Worm (Caenorhabditis elegans) whole organism, young adult: ENCODE measurements around the gene atg-16.2.

Experiments used
- dox-1 ChIP-seq: fragments of 200-800 bp; sonication (Bioruptor generic); IDR thresholded peaks from 2 replicates; pipeline ENCODE4 v1.3.6; 2022; ENCODE audit warnings: missing genetic modification reagents, missing genetic modification characterization, missing compliant biosample characterization
- dpff-1 ChIP-seq: sonication (generic microtip); optimal IDR thresholded peaks from 2 replicates; lab custom pipeline; 2017; ENCODE audit warnings: mild to moderate bottlenecking, missing genetic modification characterization, missing compliant biosample characterization
- hrde-1 ChIP-seq: sonication (generic microtip); optimal IDR thresholded peaks from 2 replicates; lab custom pipeline; 2016; ENCODE audit warnings: missing genetic modification characterization, mild to moderate bottlenecking, missing compliant biosample characterization, moderate library complexity, missing genotype, missing genetic modification reagents, borderline replicate concordance
- lin-40 ChIP-seq: sonication (generic microtip); optimal IDR thresholded peaks from 2 replicates; lab custom pipeline; 2016; ENCODE audit warnings: missing genetic modification characterization, mild to moderate bottlenecking, missing compliant biosample characterization, missing genotype, missing genetic modification reagents
- lsl-1 ChIP-seq: fragments of 200-800 bp; sonication (Bioruptor generic); optimal IDR thresholded peaks from 2 replicates; lab custom pipeline; 2018; ENCODE audit warnings: mild to moderate bottlenecking, missing genetic modification characterization, moderate library complexity, missing compliant biosample characterization
- snpc-4 ChIP-seq, 5 experiments: fragments of 150-350 bp in 1 of 5; sonication (generic microtip) in 4 of 5; optimal IDR thresholded peaks; 2 replicates each; lab custom pipeline; 2014 to 2018; ENCODE audit warnings: missing genetic modification characterization in 5 of 5, missing biosample characterization in 3 of 5, antibody characterized with exemption in 2 of 5, mild to moderate bottlenecking in 2 of 5, missing compliant biosample characterization in 2 of 5, missing genotype in 2 of 5, moderate library complexity in 2 of 5, missing genetic modification reagents in 1 of 5
- tbx-9 ChIP-seq: sonication (generic microtip); optimal IDR thresholded peaks from 2 replicates; lab custom pipeline; 2016; ENCODE audit warnings: borderline replicate concordance, missing genetic modification characterization, inconsistent platforms, missing compliant biosample characterization
- ztf-25 ChIP-seq: fragments of 200-800 bp; sonication (Bioruptor generic); IDR thresholded peaks from 2 replicates; pipeline ENCODE4 v1.3.6; 2022; ENCODE audit warnings: missing genetic modification reagents, missing genetic modification characterization, missing compliant biosample characterization

DNA sequence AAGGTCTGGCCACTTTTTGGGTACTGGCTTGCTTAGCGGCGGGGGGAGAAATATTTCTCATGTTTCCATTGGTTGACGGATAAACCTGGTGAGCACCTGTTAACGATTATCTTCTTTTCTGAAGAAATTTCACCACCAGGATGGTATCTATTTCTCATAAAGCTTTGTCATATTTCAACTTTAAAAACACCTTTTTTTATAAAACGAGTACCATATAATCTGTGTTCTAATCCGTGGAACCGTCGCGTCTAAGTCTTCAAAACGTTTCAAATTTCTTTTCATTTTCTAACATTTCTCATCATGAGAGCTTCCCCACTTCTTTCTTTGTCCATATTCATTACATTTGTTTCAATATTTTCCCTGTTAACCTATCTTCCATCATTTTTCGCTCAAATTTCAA, 27.2 kb downstream of the atg-16.2 start, which contains the start of gene col-75:
- TF ChIP-seq ztf-25 (GFP tag; lab: Robert Waterston, UW) (no peak), lsl-1 (no peak), snpc-4 (GFP tag; optimal IDR thresholded peaks at IDR 0.05; lab: Kevin White, UChicago) (no peak), snpc-4 (tag; optimal IDR thresholded peaks at IDR 0.05; lab: Kevin White, UChicago) (no peak), dpff-1 (no peak), hrde-1 (tag; lab: Kevin White, UChicago) (no peak), dox-1 (no peak), lin-40 (tag; lab: Kevin White, UChicago) (no peak), tbx-9 (no peak)
